Fruit fly (Drosophila melanogaster): Measurements from ENCODE around the gene CG32447.
A peak's percentile ranks its signal among the peaks of the same experiment; 100 is the strongest.

CG32447 gene

dm6 chr3L:21706144-21706926 lies at the start of gene CG32447:
Gene CG32447, minus strand, starts transcription at chr3L:21706365.
- TF ChIP-seq CG17801 (GFP tag; optimal IDR thresholded peaks at IDR 0.05; ENCODE audit: partially characterized antibody), result no peak

- no peak for TF ChIP-seq CG17801 (GFP tag; optimal IDR thresholded peaks at IDR 0.05; ENCODE audit: partially characterized antibody)
Measured at dm6 chr3L:21744169-21744568, 38.0 kb upstream of the CG32447 start, which contains the start of gene CG14565. Gene CG14565, minus strand, starts transcription at chr3L:21744269.

- TF ChIP-seq CG17801 (GFP tag; optimal IDR thresholded peaks at IDR 0.05; ENCODE audit: partially characterized antibody), result no peak
Measured at dm6 chr3L:21741234-21741633, 35.1 kb upstream of the CG32447 start, which contains the start of gene CG14572. Gene CG14572, plus strand, starts transcription at chr3L:21741534.

dm6 chr3L:21740209-21740608 lies 34.0 kb upstream of the CG32447 start, which contains the start of gene CG14566:
Gene CG14566, minus strand, starts transcription at chr3L:21740309.
- TF ChIP-seq CG17801 (GFP tag; optimal IDR thresholded peaks at IDR 0.05; ENCODE audit: partially characterized antibody), result no peak

dm6 chr3L:21739017-21739730 lies 33.0 kb upstream of the CG32447 start:
- TF ChIP-seq CG17801 (GFP tag; optimal IDR thresholded peaks at IDR 0.05; ENCODE audit: partially characterized antibody), result no peak

- TF ChIP-seq CG17801 (GFP tag; optimal IDR thresholded peaks at IDR 0.05; ENCODE audit: partially characterized antibody), result no peak
Measured at dm6 chr3L:21738175-21739016, 32.2 kb upstream of the CG32447 start, which contains the start of gene CG14567. Gene CG14567, minus strand, starts transcription at chr3L:21738430.

dm6 chr3L:21733799-21734198 lies 27.6 kb upstream of the CG32447 start, which contains the start of gene CG14573:
Gene CG14573, plus strand, starts transcription at chr3L:21734099.
- no peak for TF ChIP-seq CG17801 (GFP tag; optimal IDR thresholded peaks at IDR 0.05; ENCODE audit: partially characterized antibody)

- no peak for TF ChIP-seq CG17801 (GFP tag; optimal IDR thresholded peaks at IDR 0.05; ENCODE audit: partially characterized antibody)
Measured at dm6 chr3L:21733387-21733786, 27.2 kb upstream of the CG32447 start, which contains the start of gene CG14568. Gene CG14568, minus strand, starts transcription at chr3L:21733487.

- TF ChIP-seq CG17801 (GFP tag; optimal IDR thresholded peaks at IDR 0.05; ENCODE audit: partially characterized antibody), result no peak
Measured at dm6 chr3L:21731104-21731600, 25.0 kb upstream of the CG32447 start, which contains the start of gene CG14569. Gene CG14569, minus strand, starts transcription at chr3L:21731550.

- no peak for TF ChIP-seq CG17801 (GFP tag; optimal IDR thresholded peaks at IDR 0.05; ENCODE audit: partially characterized antibody)
Measured at dm6 chr3L:21730354-21730753, 24.2 kb upstream of the CG32447 start, which contains the start of gene CG14570. Gene CG14570, minus strand, starts transcription at chr3L:21730454.

- peak; percentile 65 for TF ChIP-seq CG17801 (GFP tag; optimal IDR thresholded peaks at IDR 0.05; ENCODE audit: partially characterized antibody)
Measured at dm6 chr3L:21728616-21729047, 22.5 kb upstream of the CG32447 start, which contains the start of the genes CG11247 and Polr2H. Gene CG11247, minus strand, starts transcription at chr3L:21728806. Gene Polr2H, plus strand, starts transcription at chr3L:21728932.

dm6 chr3L:21727728-21728124 lies 21.6 kb upstream of the CG32447 start:
- TF ChIP-seq CG17801 (GFP tag; optimal IDR thresholded peaks at IDR 0.05; ENCODE audit: partially characterized antibody), result no peak

dm6 chr3L:21727013-21727727 lies 21.0 kb upstream of the CG32447 start:
- TF ChIP-seq CG17801 (GFP tag; optimal IDR thresholded peaks at IDR 0.05; ENCODE audit: partially characterized antibody), result peak; percentile 16

dm6 chr3L:21720869-21721268 lies 14.7 kb upstream of the CG32447 start:
- no peak for TF ChIP-seq CG17801 (GFP tag; optimal IDR thresholded peaks at IDR 0.05; ENCODE audit: partially characterized antibody)

All from ovary, adult (tissue).